Worm (Caenorhabditis elegans) whole organism, L4/young adult: ENCODE results near the gene B0361.14.

Source experiments
- W03F9.2 ChIP-seq: fragments of 150-350 bp; optimal IDR thresholded peaks from 2 replicates; lab custom pipeline; 2014; ENCODE audit warnings: missing biosample characterization, missing genetic modification characterization
- dao-5 ChIP-seq: sonication (generic microtip); optimal IDR thresholded peaks from 2 replicates; lab custom pipeline; 2016; ENCODE audit warnings: missing genotype, missing genetic modification characterization, moderate library complexity, missing compliant biosample characterization
- him-1 ChIP-seq: sonication (generic microtip); optimal IDR thresholded peaks from 2 replicates; lab custom pipeline; 2016; ENCODE audit warnings: missing genotype, missing genetic modification reagents, missing genetic modification characterization, missing compliant biosample characterization

ce11 chrIII:7296092-7296668 lies 3.2 kb downstream of the B0361.14 start:
- TF ChIP-seq dao-5 (tag; lab: Kevin White, UChicago) (no peak), him-1 (tag; lab: Kevin White, UChicago) (no peak), W03F9.2 (tag; lab: Kevin White, UChicago) (no peak)
